Fruit fly (Drosophila melanogaster) whole organism, embryonic: ENCODE measurements around the gene CG46309.

Source experiments
- Adf1 ChIP-seq: fragments of 200-800 bp; sonication (Bioruptor generic); IDR thresholded peaks from 2 replicates; pipeline ENCODE4 v1.3.6; 2022; ENCODE audit warnings: missing biosample characterization, missing genetic modification characterization
- CG11085 ChIP-seq: fragments of 200-800 bp; sonication (Bioruptor generic); IDR thresholded peaks from 2 replicates; pipeline ENCODE4 v1.3.6; 2022; ENCODE audit warnings: missing biosample characterization, missing genetic modification characterization
- CG11398 ChIP-seq: fragments of 200-800 bp; sonication (Bioruptor generic); optimal IDR thresholded peaks from 2 replicates; lab custom pipeline; 2016; ENCODE audit warnings: missing biosample characterization, missing genetic modification characterization
- CG11723 ChIP-seq: fragments of 200-800 bp; sonication (Bioruptor generic); optimal IDR thresholded peaks from 2 replicates; lab custom pipeline; 2017; ENCODE audit warnings: missing biosample characterization, mild to moderate bottlenecking, missing genetic modification characterization
- CG1233 ChIP-seq: fragments of 200-800 bp; sonication (Bioruptor generic); optimal IDR thresholded peaks from 4 replicates; lab custom pipeline; 2018; ENCODE audit warnings: missing biosample characterization, mild to moderate bottlenecking, missing genetic modification characterization
- CG14014 ChIP-seq: fragments of 200-800 bp; sonication (Bioruptor generic); IDR thresholded peaks from 2 replicates; pipeline ENCODE4 v1.3.6; 2022; ENCODE audit warnings: missing biosample characterization, missing genetic modification characterization
- CG1529 ChIP-seq: fragments of 200-800 bp; sonication (Bioruptor generic); optimal IDR thresholded peaks from 3 replicates; lab custom pipeline; 2018; ENCODE audit warnings: missing biosample characterization, missing genetic modification characterization
- CG1602 ChIP-seq: fragments of 200-800 bp; sonication (Bioruptor generic); optimal IDR thresholded peaks from 3 replicates; lab custom pipeline; 2016; ENCODE audit warnings: missing biosample characterization, missing genetic modification characterization
- CG16815 ChIP-seq: fragments of 200-800 bp; sonication (Bioruptor generic); optimal IDR thresholded peaks from 3 replicates; lab custom pipeline; 2017; ENCODE audit warnings: missing biosample characterization, mild to moderate bottlenecking, missing genetic modification characterization
- CG17186 ChIP-seq: fragments of 200-800 bp; sonication (Bioruptor generic); optimal IDR thresholded peaks from 3 replicates; lab custom pipeline; 2017; ENCODE audit warnings: missing biosample characterization, missing genetic modification reagents, missing genetic modification characterization
- CG1792 ChIP-seq: fragments of 200-800 bp; sonication (Bioruptor generic); optimal IDR thresholded peaks from 2 replicates; lab custom pipeline; 2016; ENCODE audit warnings: missing biosample characterization, missing genetic modification characterization
- CG34376 ChIP-seq: fragments of 200-800 bp; sonication (Bioruptor generic); optimal IDR thresholded peaks from 2 replicates; lab custom pipeline; 2018; ENCODE audit warnings: missing biosample characterization, mild to moderate bottlenecking, missing genetic modification characterization
- CG3995 ChIP-seq: fragments of 200-800 bp; sonication (Bioruptor generic); optimal IDR thresholded peaks from 3 replicates; lab custom pipeline; 2016; ENCODE audit warnings: missing biosample characterization, missing genetic modification characterization
- CG6175 ChIP-seq: fragments of 200-800 bp; sonication (Bioruptor generic); IDR thresholded peaks from 3 replicates; pipeline ENCODE4 v1.3.6; 2022; ENCODE audit warnings: missing biosample characterization, missing genetic modification characterization
- CG6254 ChIP-seq: fragments of 200-800 bp; sonication (Bioruptor generic); optimal IDR thresholded peaks from 3 replicates; lab custom pipeline; 2017; ENCODE audit warnings: mild to moderate bottlenecking, missing biosample characterization, missing genetic modification reagents, missing genetic modification characterization
- CG6765 ChIP-seq: fragments of 200-800 bp; sonication (Bioruptor generic); optimal IDR thresholded peaks from 3 replicates; lab custom pipeline; 2017; ENCODE audit warnings: missing biosample characterization, mild to moderate bottlenecking, missing genetic modification characterization
- CG9932 ChIP-seq: fragments of 200-800 bp; sonication (Bioruptor generic); IDR thresholded peaks from 2 replicates; pipeline ENCODE4 v1.3.6; 2022; ENCODE audit warnings: missing biosample characterization, missing genetic modification characterization
- CrebB ChIP-seq: fragments of 200-800 bp; sonication (Bioruptor generic); optimal IDR thresholded peaks from 3 replicates; lab custom pipeline; 2018; ENCODE audit warnings: missing biosample characterization, mild to moderate bottlenecking, missing genetic modification characterization
- Drgx ChIP-seq: fragments of 200-800 bp; sonication (Bioruptor generic); IDR thresholded peaks from 2 replicates; pipeline ENCODE4 v1.3.6; 2022; ENCODE audit warnings: missing biosample characterization, missing genetic modification characterization
- Eip74EF ChIP-seq, 2 experiments: fragments of 200-800 bp in 1 of 2; fragments of >200 bp in 1 of 2; sonication (Bioruptor generic) in 1 of 2; optimal IDR thresholded peaks; 2 replicates each; lab custom pipeline; 2017 to 2019; ENCODE audit warnings: missing biosample characterization in 2 of 2, missing genetic modification characterization in 2 of 2, mild to moderate bottlenecking in 1 of 2, moderate library complexity in 1 of 2
- Hr78 ChIP-seq, 2 experiments: fragments of 200-800 bp in 1 of 2; fragments of >200 bp in 1 of 2; sonication (Bioruptor generic) in 1 of 2; optimal IDR thresholded peaks; 2 replicates each; lab custom pipeline; 2017 to 2019; ENCODE audit warnings: missing biosample characterization in 2 of 2, missing genetic modification characterization in 2 of 2, mild to moderate bottlenecking in 1 of 2, moderate library complexity in 1 of 2
- Med ChIP-seq: fragments of 200-800 bp; sonication (Bioruptor generic); peaks from one replicate; lab custom pipeline; 2016; ENCODE audit warnings: missing biosample characterization, missing genetic modification characterization, mild to moderate bottlenecking, inconsistent platforms, moderate library complexity
- Meics ChIP-seq: fragments of 200-800 bp; sonication (Bioruptor generic); optimal IDR thresholded peaks from 2 replicates; lab custom pipeline; 2017; ENCODE audit warnings: missing biosample characterization, mild to moderate bottlenecking, missing genetic modification characterization
- PHDP ChIP-seq: fragments of 200-800 bp; sonication (Bioruptor generic); optimal IDR thresholded peaks from 3 replicates; lab custom pipeline; 2018; ENCODE audit warnings: missing biosample characterization, mild to moderate bottlenecking, missing genetic modification characterization, moderate library complexity
- Rfx ChIP-seq: fragments of 200-800 bp; sonication (Bioruptor generic); IDR thresholded peaks from 2 replicates; pipeline ENCODE4 v1.3.6; 2022; ENCODE audit warnings: missing biosample characterization, missing genetic modification characterization
- Rx ChIP-seq: fragments of 200-800 bp; sonication (Bioruptor generic); IDR thresholded peaks from 2 replicates; pipeline ENCODE4 v1.3.6; 2022; ENCODE audit warnings: missing biosample characterization, missing genetic modification characterization
- Sox102F ChIP-seq: fragments of 200-800 bp; sonication (Bioruptor generic); optimal IDR thresholded peaks from 2 replicates; lab custom pipeline; 2018; ENCODE audit warnings: missing biosample characterization, mild to moderate bottlenecking, missing genetic modification characterization, moderate library complexity
- Xrp1 ChIP-seq: fragments of 200-800 bp; sonication (Bioruptor generic); IDR thresholded peaks from 2 replicates; pipeline ENCODE4 v1.3.6; 2022; ENCODE audit warnings: missing biosample characterization, missing genetic modification characterization
- abd-A ChIP-seq: fragments of 200-800 bp; sonication (Bioruptor generic); optimal IDR thresholded peaks from 3 replicates; lab custom pipeline; 2019; ENCODE audit warnings: missing biosample characterization, mild to moderate bottlenecking, missing genetic modification characterization, moderate library complexity
- bowl ChIP-seq: fragments of 200-800 bp; sonication (Bioruptor generic); IDR thresholded peaks from 2 replicates; pipeline ENCODE4 v1.3.6; 2022; ENCODE audit warnings: missing biosample characterization, missing genetic modification characterization
- bsh ChIP-seq, 2 experiments: fragments of 200-800 bp; sonication (Bioruptor generic); optimal IDR thresholded peaks; 2 replicates each; lab custom pipeline; 2017 to 2018; ENCODE audit warnings: mild to moderate bottlenecking in 2 of 2, missing biosample characterization in 2 of 2, missing genetic modification characterization in 2 of 2, moderate library complexity in 1 of 2
- corto ChIP-seq: fragments of 200-800 bp; sonication (Bioruptor generic); optimal IDR thresholded peaks from 2 replicates; lab custom pipeline; 2016; ENCODE audit warnings: missing biosample characterization, mild to moderate bottlenecking, missing genetic modification characterization, moderate library complexity
- danr ChIP-seq: fragments of 200-800 bp; sonication (Bioruptor generic); IDR thresholded peaks from 2 replicates; pipeline ENCODE4 v1.3.6; 2022; ENCODE audit warnings: missing biosample characterization, missing genetic modification characterization
- fd102C ChIP-seq: fragments of 200-800 bp; sonication (Bioruptor generic); optimal IDR thresholded peaks from 2 replicates; lab custom pipeline; 2018; ENCODE audit warnings: missing biosample characterization, mild to moderate bottlenecking, missing genetic modification characterization, moderate library complexity
- fd96Cb ChIP-seq: fragments of 200-800 bp; sonication (Bioruptor generic); optimal IDR thresholded peaks from 2 replicates; lab custom pipeline; 2018; ENCODE audit warnings: missing biosample characterization, mild to moderate bottlenecking, missing genetic modification characterization, moderate library complexity
- gcm2 ChIP-seq: fragments of 200-800 bp; sonication (Bioruptor generic); optimal IDR thresholded peaks from 2 replicates; lab custom pipeline; 2016; ENCODE audit warnings: missing biosample characterization, missing genetic modification characterization
- hbn ChIP-seq: fragments of 200-800 bp; sonication (Bioruptor generic); IDR thresholded peaks from 2 replicates; pipeline ENCODE4 v1.3.6; 2022; ENCODE audit warnings: missing biosample characterization, missing genetic modification characterization; ENCODE audit not compliant: partially characterized antibody
- lmd ChIP-seq: fragments of 200-800 bp; sonication (Bioruptor generic); IDR thresholded peaks from 2 replicates; pipeline ENCODE4 v1.3.6; 2022; ENCODE audit warnings: missing biosample characterization, missing genetic modification characterization
- mirr ChIP-seq: fragments of 200-800 bp; sonication (Bioruptor generic); optimal IDR thresholded peaks from 3 replicates; lab custom pipeline; 2018; ENCODE audit warnings: missing biosample characterization, mild to moderate bottlenecking, missing genetic modification characterization
- org-1 ChIP-seq: fragments of 200-800 bp; sonication (Bioruptor generic); optimal IDR thresholded peaks from 2 replicates; lab custom pipeline; 2017; ENCODE audit warnings: missing biosample characterization, missing genetic modification characterization
- row ChIP-seq: fragments of 200-800 bp; sonication (Bioruptor generic); IDR thresholded peaks from 3 replicates; pipeline ENCODE4 v1.3.6; 2022; ENCODE audit warnings: missing biosample characterization, missing genetic modification characterization
- sens-2 ChIP-seq: fragments of 200-800 bp; sonication (Bioruptor generic); IDR thresholded peaks from 2 replicates; pipeline ENCODE4 v1.3.6; 2022; ENCODE audit warnings: missing biosample characterization, missing genetic modification characterization
- sima ChIP-seq: fragments of 200-800 bp; sonication (Bioruptor generic); optimal IDR thresholded peaks from 2 replicates; lab custom pipeline; 2016; ENCODE audit warnings: missing biosample characterization, missing genetic modification characterization
- sug ChIP-seq: fragments of 200-800 bp; optimal IDR thresholded peaks from 2 replicates; lab custom pipeline; 2019; ENCODE audit warnings: missing biosample characterization, mild to moderate bottlenecking, missing genetic modification characterization, moderate library complexity
- ttk ChIP-seq: fragments of 200-800 bp; sonication (Bioruptor generic); IDR thresholded peaks from 2 replicates; pipeline ENCODE4 v2.1.2; 2022; ENCODE audit warnings: missing biosample characterization, missing genetic modification characterization
- tup ChIP-seq: fragments of 200-800 bp; sonication (Bioruptor generic); optimal IDR thresholded peaks from 2 replicates; lab custom pipeline; 2016; ENCODE audit warnings: missing biosample characterization, mild to moderate bottlenecking, missing genetic modification characterization, moderate library complexity
- z ChIP-seq: fragments of 200-800 bp; sonication (Bioruptor generic); IDR thresholded peaks from 3 replicates; pipeline ENCODE4 v1.3.6; 2022; ENCODE audit warnings: missing biosample characterization, missing genetic modification characterization
- zen ChIP-seq: fragments of 200-800 bp; sonication (Bioruptor generic); optimal IDR thresholded peaks from 3 replicates; lab custom pipeline; 2018; ENCODE audit warnings: missing biosample characterization, mild to moderate bottlenecking, missing genetic modification characterization, moderate library complexity
- zfh1 ChIP-seq: fragments of 200-800 bp; sonication (Bioruptor generic); IDR thresholded peaks from 3 replicates; pipeline ENCODE4 v1.3.6; 2022; ENCODE audit warnings: missing biosample characterization, missing genetic modification characterization

The CG46309 gene

dm6 chr2L:16287602-16288392, 36.2 kb upstream of the CG46309 start, which contains the start of the genes crp and pkaap (continued):
- peak; percentile 11 for TF ChIP-seq fd102C (GFP tag; lab: Kevin White, UChicago)
- TF ChIP-seq CG9932 (GFP tag; lab: Robert Waterston, UW), result no peak
- no peak for TF ChIP-seq zfh1
- peak; percentile 83 for TF ChIP-seq tup (GFP tag; lab: Kevin White, UChicago)
- TF ChIP-seq CG34376 (GFP tag; lab: Kevin White, UChicago), result peak; percentile 52
- no peak for TF ChIP-seq row (GFP tag; lab: Robert Waterston, UW)
- no peak for TF ChIP-seq ttk (GFP tag; lab: Robert Waterston, UW)
- no peak for TF ChIP-seq sens-2
- TF ChIP-seq CG1529 (GFP tag; lab: Kevin White, UChicago), result peak; percentile 61
- peak; percentile 75 for TF ChIP-seq mirr (GFP tag; lab: Kevin White, UChicago)
- peak; percentile 19 for TF ChIP-seq CG6765 (GFP tag; lab: Kevin White, UChicago)
- TF ChIP-seq org-1 (GFP tag; lab: Kevin White, UChicago), result peak; percentile 29
- peak; percentile 91 for TF ChIP-seq corto
- peak; percentile 20 for TF ChIP-seq sima (GFP tag; lab: Kevin White, UChicago)
- peak; percentile 85 for TF ChIP-seq CG11398 (GFP tag; lab: Kevin White, UChicago)
- TF ChIP-seq Rx, result no peak
- peak; percentile 84 for TF ChIP-seq CrebB (tag; lab: Kevin White, UChicago)
- no peak for TF ChIP-seq Xrp1
- no peak for TF ChIP-seq Rfx
- no peak for TF ChIP-seq CG11085
- TF ChIP-seq hbn (GFP tag; lab: Robert Waterston, UW), result no peak
- peak; percentile 23 for TF ChIP-seq CG11723 (GFP tag; lab: Kevin White, UChicago)
- TF ChIP-seq Hr78 (GFP tag; optimal IDR thresholded peaks at IDR 0.05; lab: Kevin White, UChicago), result no peak
- TF ChIP-seq Meics (GFP tag; lab: Kevin White, UChicago), result peak; percentile 67
- no peak for TF ChIP-seq Sox102F
- TF ChIP-seq CG1792 (GFP tag; lab: Kevin White, UChicago), result peak; percentile 74
- no peak for TF ChIP-seq z (GFP tag; lab: Robert Waterston, UW)
- peak; percentile 74 for TF ChIP-seq sug (tag; lab: Kevin White, UChicago)
- peak; percentile 55 for TF ChIP-seq CG3995 (GFP tag; lab: Kevin White, UChicago)
- TF ChIP-seq bsh (GFP tag; optimal IDR thresholded peaks at IDR 0.05; lab: Kevin White, UChicago), result peak in 1 of 2 experiments; percentile 55
- peak; percentile 52 for TF ChIP-seq CG16815 (GFP tag; lab: Kevin White, UChicago)
- peak; percentile 67 for TF ChIP-seq PHDP
- peak; percentile 98 for TF ChIP-seq Med (GFP tag; lab: Kevin White, UChicago)
- peak; percentile 53 for TF ChIP-seq fd96Cb
- no peak for TF ChIP-seq bowl (GFP tag; lab: Robert Waterston, UW)
- TF ChIP-seq Adf1, result no peak
- peak in 1 of 2 experiments; percentile 59 for TF ChIP-seq Eip74EF (GFP tag; optimal IDR thresholded peaks at IDR 0.05; lab: Kevin White, UChicago)
- peak; percentile 56 for TF ChIP-seq zen (tag; lab: Kevin White, UChicago)
- no peak for TF ChIP-seq Drgx (GFP tag; lab: Robert Waterston, UW)
- no peak for TF ChIP-seq CG14014 (GFP tag; lab: Robert Waterston, UW)
- peak; percentile 42 for TF ChIP-seq CG6254 (GFP tag; lab: Kevin White, UChicago)
- TF ChIP-seq CG1233, result peak; percentile 61
- TF ChIP-seq lmd (GFP tag; lab: Robert Waterston, UW), result no peak
- TF ChIP-seq danr (GFP tag; lab: Robert Waterston, UW), result no peak
- peak; percentile 85 for TF ChIP-seq CG1602 (GFP tag; lab: Kevin White, UChicago)
- TF ChIP-seq gcm2 (GFP tag; lab: Kevin White, UChicago), result peak; percentile 78
- peak; percentile 65 for TF ChIP-seq abd-A
- no peak for TF ChIP-seq CG6175
- TF ChIP-seq CG17186 (GFP tag; lab: Kevin White, UChicago), result peak; percentile 71
